Worm (Caenorhabditis elegans) whole organism, L4 larva: Measurements from ENCODE around the gene ugt-62.

Experiments used
- F49E8.2 ChIP-seq: sonication (generic microtip); optimal IDR thresholded peaks from 2 replicates; lab custom pipeline; 2016; ENCODE audit warnings: missing compliant biosample characterization, mild to moderate bottlenecking, missing genetic modification characterization, borderline replicate concordance
- mes-2 ChIP-seq: sonication (generic microtip); optimal IDR thresholded peaks from 2 replicates; lab custom pipeline; 2016; ENCODE audit warnings: missing genotype, mild to moderate bottlenecking, missing genetic modification characterization, missing compliant biosample characterization; ENCODE audit not compliant: poor library complexity, severe bottlenecking
- nhr-6 ChIP-seq: fragments of 150-350 bp; optimal IDR thresholded peaks from 2 replicates; lab custom pipeline; 2014; ENCODE audit warnings: missing biosample characterization, missing genetic modification characterization
- nhr-76 ChIP-seq: fragments of 150-350 bp; optimal IDR thresholded peaks from 2 replicates; lab custom pipeline; 2014; ENCODE audit warnings: missing biosample characterization, missing genetic modification characterization
- snpc-1.2 ChIP-seq: fragments of 200-800 bp; sonication (Bioruptor generic); IDR thresholded peaks from 2 replicates; pipeline ENCODE4 v1.3.6; 2022; ENCODE audit warnings: missing genetic modification reagents, missing genetic modification characterization, missing compliant biosample characterization

DNA sequence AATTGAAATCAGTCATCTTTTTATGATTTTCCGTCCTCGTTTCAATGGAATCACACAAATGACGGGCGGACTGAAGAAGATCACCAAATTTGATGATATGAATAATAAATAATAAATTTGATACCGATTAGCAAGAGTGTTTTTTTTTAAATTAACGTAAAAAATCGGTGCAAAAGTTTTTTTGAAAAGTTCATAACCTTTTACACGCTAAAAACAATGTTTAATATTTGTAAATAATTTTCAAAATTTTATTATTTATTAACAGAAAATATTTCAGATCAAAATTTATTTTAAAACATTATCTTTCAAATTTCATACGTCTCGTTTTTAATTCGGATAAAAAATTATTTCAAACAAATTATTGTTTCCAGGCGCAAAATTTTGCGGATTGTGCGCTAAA is 4.5 kb upstream of the ugt-62 start, which contains the start of gene M88.3:
- TF ChIP-seq mes-2 (tag; lab: Kevin White, UChicago): no peak
- TF ChIP-seq snpc-1.2 (GFP tag; lab: Robert Waterston, UW): no peak
- no peak for TF ChIP-seq nhr-76 (tag; lab: Kevin White, UChicago)
- TF ChIP-seq F49E8.2 (tag; lab: Kevin White, UChicago): no peak
- TF ChIP-seq nhr-6 (tag; lab: Kevin White, UChicago): no peak
